Worm (Caenorhabditis elegans): ENCODE measurements around the gene T14B4.8.

Gene T14B4.8

DNA sequence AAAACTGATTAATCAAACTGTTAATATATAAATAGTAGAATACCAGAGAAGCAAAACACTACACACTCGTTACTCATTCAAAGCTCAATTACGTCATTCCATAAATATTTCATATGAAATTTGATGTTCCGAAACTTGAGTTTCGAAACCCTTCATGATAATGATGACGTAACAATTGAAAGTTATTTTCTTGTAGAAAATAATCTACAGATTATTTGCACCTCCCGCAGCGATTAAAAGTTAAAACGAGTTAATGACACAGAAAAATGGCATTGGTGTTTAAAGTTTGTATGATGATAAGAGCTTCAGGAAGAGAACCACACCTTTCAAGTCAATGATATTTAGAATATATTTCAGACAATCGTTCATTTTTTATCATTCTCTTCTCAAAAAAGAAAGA lies 55.3 kb downstream of the T14B4.8 start, which contains the start of gene H43E16.1:
TSS of gene H43E16.1 (plus strand) at position 375 of the 400 bp plus-strand sequence.
- TF ChIP-seq ceh-19 (GFP tag; optimal IDR thresholded peaks at IDR 0.05), result no peak
- TF ChIP-seq sox-2 (GFP tag; IDR thresholded peaks at IDR 0.05), result no peak
- no peak for TF ChIP-seq pha-4 (tag; optimal IDR thresholded peaks at IDR 0.05)
- no peak for TF ChIP-seq hlh-13 (GFP tag; optimal IDR thresholded peaks at IDR 0.05)
- TF ChIP-seq npax-4 (tag; optimal IDR thresholded peaks at IDR 0.05), result no peak
- TF ChIP-seq ceh-45 (GFP tag; IDR thresholded peaks at IDR 0.05), result no peak
- TF ChIP-seq nhr-232 (tag; optimal IDR thresholded peaks at IDR 0.05), result no peak
- no peak for TF ChIP-seq ceh-6 (GFP tag; optimal IDR thresholded peaks at IDR 0.05)
- TF ChIP-seq ceh-30 (tag; optimal IDR thresholded peaks at IDR 0.05), result no peak
- TF ChIP-seq dmd-4 (tag; optimal IDR thresholded peaks at IDR 0.05; ENCODE audit: borderline replicate concordance), result no peak

Data from whole organism, late embryonic.